Fruit fly (Drosophila melanogaster): Measurements from ENCODE around the gene Ncoa6.

Gene Ncoa6

dm6 chr2L:5326414-5327265 lies at the start of gene Ncoa6, which contains the start of gene cype (continued):
- peak; percentile 40; the same call in 2 of the 3 replicates for TF ChIP-seq CG34422 (GFP tag; IDR thresholded peaks at IDR 0.05)
- peak; percentile 88 for TF ChIP-seq CG42726 (GFP tag; IDR thresholded peaks at IDR 0.05; ENCODE audit: partially characterized antibody)
- no peak for TF ChIP-seq CG12299 (tag; optimal IDR thresholded peaks at IDR 0.05)
- TF ChIP-seq CG12104 (GFP tag; optimal IDR thresholded peaks at IDR 0.05): peak; percentile 60
- TF ChIP-seq maf-S (GFP tag; optimal IDR thresholded peaks at IDR 0.05): no peak
- peak; percentile 63 for TF ChIP-seq CG9817 (tag; optimal IDR thresholded peaks at IDR 0.05)
- TF ChIP-seq tll (GFP tag; optimal IDR thresholded peaks at IDR 0.05): no peak
- no peak for TF ChIP-seq CG5953 (GFP tag; IDR thresholded peaks at IDR 0.05)
- no peak for TF ChIP-seq CG7745 (tag; optimal IDR thresholded peaks at IDR 0.05)
- TF ChIP-seq Sry-δ (GFP tag; optimal IDR thresholded peaks at IDR 0.05): peak; percentile 64
- TF ChIP-seq Hmr (GFP tag; optimal IDR thresholded peaks at IDR 0.05): peak; percentile 64
- no peak for TF ChIP-seq CG11398 (GFP tag; optimal IDR thresholded peaks at IDR 0.05)
- peak; percentile 43; the same call in 1 of the 2 replicates for TF ChIP-seq al (GFP tag; IDR thresholded peaks at IDR 0.05)
- peak; percentile 37; the same call in 1 of the 2 replicates for TF ChIP-seq tna (GFP tag; IDR thresholded peaks at IDR 0.05; ENCODE audit: partially characterized antibody)
- no peak for TF ChIP-seq Dip3 (GFP tag; optimal IDR thresholded peaks at IDR 0.05)
- no peak for TF ChIP-seq CG6765 (GFP tag; optimal IDR thresholded peaks at IDR 0.05)
- no peak for TF ChIP-seq CG10565 (GFP tag; optimal IDR thresholded peaks at IDR 0.05)
- TF ChIP-seq esg (GFP tag; conservative IDR thresholded peaks at IDR 0.05): peak; percentile 41; the same call in 1 of the 2 replicates
- no peak for TF ChIP-seq Tbp (GFP tag; optimal IDR thresholded peaks at IDR 0.05)
- TF ChIP-seq CG12942 (GFP tag; optimal IDR thresholded peaks at IDR 0.05): peak; percentile 13
- TF ChIP-seq Deaf1 (tag; optimal IDR thresholded peaks at IDR 0.05): peak; percentile 27
- peak; percentile 100 for TF ChIP-seq phol (tag; optimal IDR thresholded peaks at IDR 0.05)
- TF ChIP-seq CG31388 (GFP tag; optimal IDR thresholded peaks at IDR 0.05): no peak
- no peak for TF ChIP-seq gcm2 (GFP tag; optimal IDR thresholded peaks at IDR 0.05)
- peak; percentile 48 for TF ChIP-seq Fer2 (tag; optimal IDR thresholded peaks at IDR 0.05)
- no peak for TF ChIP-seq dan (GFP tag; IDR thresholded peaks at IDR 0.05)
- TF ChIP-seq lab (GFP tag; optimal IDR thresholded peaks at IDR 0.05): peak; percentile 60
- no peak for TF ChIP-seq CG17328 (GFP tag; IDR thresholded peaks at IDR 0.05)
- TF ChIP-seq sc (optimal IDR thresholded peaks at IDR 0.05): no peak
- no peak for TF ChIP-seq sc (GFP tag; optimal IDR thresholded peaks at IDR 0.05)
- TF ChIP-seq CG14965 (GFP tag; optimal IDR thresholded peaks at IDR 0.05; ENCODE audit: borderline replicate concordance): no peak
- TF ChIP-seq Sry-β (GFP tag; optimal IDR thresholded peaks at IDR 0.05): no peak
- no peak for TF ChIP-seq cwo (GFP tag; optimal IDR thresholded peaks at IDR 0.05)
- TF ChIP-seq CG4360 (GFP tag; IDR thresholded peaks at IDR 0.05): no peak
- TF ChIP-seq C15 (GFP tag; IDR thresholded peaks at IDR 0.05): no peak
- no peak for TF ChIP-seq Camta (GFP tag; optimal IDR thresholded peaks at IDR 0.05)
- peak; percentile 59 for TF ChIP-seq CG13894 (tag; optimal IDR thresholded peaks at IDR 0.05)
- no peak for TF ChIP-seq dimm (GFP tag; IDR thresholded peaks at IDR 0.05)
- TF ChIP-seq ara (GFP tag; IDR thresholded peaks at IDR 0.05): peak; percentile 49; the same call in 1 of the 2 replicates
- no peak for TF ChIP-seq gce (GFP tag; IDR thresholded peaks at IDR 0.05)
- no peak for TF ChIP-seq Dfd (GFP tag; optimal IDR thresholded peaks at IDR 0.05)
- TF ChIP-seq da (GFP tag; optimal IDR thresholded peaks at IDR 0.05): no peak
- no peak for TF ChIP-seq Hr39 (optimal IDR thresholded peaks at IDR 0.05)
- no peak for TF ChIP-seq toy (GFP tag; IDR thresholded peaks at IDR 0.05)
- TF ChIP-seq fd102C (GFP tag; optimal IDR thresholded peaks at IDR 0.05): no peak
- no peak for TF ChIP-seq CG2202 (tag; optimal IDR thresholded peaks at IDR 0.05)
- peak; percentile 69 for TF ChIP-seq hbn (GFP tag; IDR thresholded peaks at IDR 0.05; ENCODE audit: partially characterized antibody)
- no peak for TF ChIP-seq cato (GFP tag; optimal IDR thresholded peaks at IDR 0.05; ENCODE audit: borderline replicate concordance)
- peak; percentile 52 for TF ChIP-seq dmrt11E (tag; optimal IDR thresholded peaks at IDR 0.05)

Measured in whole organism, embryonic.